Fruit fly (Drosophila melanogaster) whole organism, embryonic: ENCODE data around the gene heph.

Experiments used
- Ada2b ChIP-seq: fragments of 200-800 bp; sonication (Bioruptor generic); IDR thresholded peaks from 2 replicates; pipeline ENCODE4 v1.3.6; 2022; ENCODE audit warnings: missing biosample characterization, missing genetic modification characterization
- Bdp1 ChIP-seq: fragments of 200-800 bp; sonication (Bioruptor generic); optimal IDR thresholded peaks from 3 replicates; lab custom pipeline; 2016; ENCODE audit warnings: missing biosample characterization, missing genetic modification characterization
- CG10267 ChIP-seq: fragments of 200-800 bp; sonication (Bioruptor generic); optimal IDR thresholded peaks from 2 replicates; lab custom pipeline; 2018; ENCODE audit warnings: missing biosample characterization, mild to moderate bottlenecking, missing genetic modification characterization, moderate library complexity
- CG10654 ChIP-seq: fragments of 200-800 bp; sonication (Bioruptor generic); optimal IDR thresholded peaks from 2 replicates; lab custom pipeline; 2016; ENCODE audit warnings: missing biosample characterization, missing genetic modification characterization
- CG15601 ChIP-seq: fragments of 200-800 bp; sonication (Bioruptor generic); optimal IDR thresholded peaks from 3 replicates; lab custom pipeline; 2019; ENCODE audit warnings: missing biosample characterization, mild to moderate bottlenecking, missing genetic modification characterization, moderate library complexity
- CG16779 ChIP-seq: fragments of 200-800 bp; sonication (Bioruptor generic); IDR thresholded peaks from 2 replicates; pipeline ENCODE4 v1.3.6; 2022; ENCODE audit warnings: missing biosample characterization, missing genetic modification characterization
- CG2129 ChIP-seq: fragments of 200-800 bp; sonication (Bioruptor generic); IDR thresholded peaks from 2 replicates; pipeline ENCODE4 v1.3.6; 2022; ENCODE audit warnings: missing biosample characterization, missing genetic modification characterization; ENCODE audit not compliant: partially characterized antibody
- CG2889 ChIP-seq: fragments of 200-800 bp; sonication (Bioruptor generic); IDR thresholded peaks from 3 replicates; pipeline ENCODE4 v1.3.6; 2022; ENCODE audit warnings: missing biosample characterization, missing genetic modification characterization
- CG32767 ChIP-seq: fragments of 200-800 bp; sonication (Bioruptor generic); IDR thresholded peaks from 2 replicates; pipeline ENCODE4 v1.3.6; 2022; ENCODE audit warnings: missing biosample characterization, missing genetic modification characterization
- CG33557 ChIP-seq: fragments of 200-800 bp; sonication (Bioruptor generic); optimal IDR thresholded peaks from 2 replicates; lab custom pipeline; 2019; ENCODE audit warnings: missing biosample characterization, mild to moderate bottlenecking, missing genetic modification characterization, moderate library complexity
- CG34422 ChIP-seq: fragments of 200-800 bp; sonication (Bioruptor generic); IDR thresholded peaks from 3 replicates; pipeline ENCODE4 v1.3.6; 2022; ENCODE audit warnings: missing biosample characterization, missing genetic modification characterization
- CG3995 ChIP-seq: fragments of 200-800 bp; sonication (Bioruptor generic); optimal IDR thresholded peaks from 3 replicates; lab custom pipeline; 2016; ENCODE audit warnings: missing biosample characterization, missing genetic modification characterization
- CG6254 ChIP-seq: fragments of 200-800 bp; sonication (Bioruptor generic); optimal IDR thresholded peaks from 3 replicates; lab custom pipeline; 2017; ENCODE audit warnings: mild to moderate bottlenecking, missing biosample characterization, missing genetic modification reagents, missing genetic modification characterization
- CG6765 ChIP-seq: fragments of 200-800 bp; sonication (Bioruptor generic); optimal IDR thresholded peaks from 3 replicates; lab custom pipeline; 2017; ENCODE audit warnings: missing biosample characterization, mild to moderate bottlenecking, missing genetic modification characterization
- CG7372 ChIP-seq: fragments of 200-800 bp; sonication (Bioruptor generic); IDR thresholded peaks from 2 replicates; pipeline ENCODE4 v1.3.6; 2022; ENCODE audit warnings: missing biosample characterization, missing genetic modification characterization
- CG7556 ChIP-seq: fragments of 200-800 bp; sonication (Bioruptor generic); optimal IDR thresholded peaks from 2 replicates; lab custom pipeline; 2017; ENCODE audit warnings: missing biosample characterization, mild to moderate bottlenecking, missing genetic modification characterization
- CG8281 ChIP-seq: fragments of 200-800 bp; sonication (Bioruptor generic); optimal IDR thresholded peaks from 2 replicates; lab custom pipeline; 2018; ENCODE audit warnings: missing biosample characterization, mild to moderate bottlenecking, missing genetic modification characterization, moderate library complexity
- CG9876 ChIP-seq: fragments of 200-800 bp; sonication (Bioruptor generic); optimal IDR thresholded peaks from 2 replicates; lab custom pipeline; 2016; ENCODE audit warnings: missing biosample characterization, missing genetic modification characterization
- CkIIα-i1 ChIP-seq: fragments of 200-800 bp; sonication (Bioruptor generic); IDR thresholded peaks from 2 replicates; pipeline ENCODE4 v1.3.6; 2022; ENCODE audit warnings: missing biosample characterization, missing genetic modification characterization
- Dip3 ChIP-seq: fragments of 200-800 bp; sonication (Bioruptor generic); optimal IDR thresholded peaks from 3 replicates; lab custom pipeline; 2016; ENCODE audit warnings: missing biosample characterization, missing genetic modification characterization
- Doc2 ChIP-seq: fragments of 200-800 bp; sonication (Bioruptor generic); IDR thresholded peaks from 2 replicates; pipeline ENCODE4 v1.3.6; 2022; ENCODE audit warnings: missing biosample characterization, missing genetic modification characterization
- H2.0 ChIP-seq: fragments of 200-800 bp; sonication (Bioruptor generic); IDR thresholded peaks from 2 replicates; pipeline ENCODE4 v1.3.6; 2022; ENCODE audit warnings: missing biosample characterization, missing genetic modification characterization
- Hey ChIP-seq: fragments of 200-800 bp; sonication (Bioruptor generic); optimal IDR thresholded peaks from 3 replicates; lab custom pipeline; 2018; ENCODE audit warnings: missing biosample characterization, mild to moderate bottlenecking, missing genetic modification characterization
- Lim3 ChIP-seq: fragments of 200-800 bp; sonication (Bioruptor generic); IDR thresholded peaks from 2 replicates; pipeline ENCODE4 v1.3.6; 2022; ENCODE audit warnings: missing biosample characterization, missing genetic modification characterization
- Max ChIP-seq: fragments of 200-800 bp; sonication (Bioruptor generic); optimal IDR thresholded peaks from 2 replicates; lab custom pipeline; 2016; ENCODE audit warnings: missing biosample characterization, mild to moderate bottlenecking, missing genetic modification characterization
- Mrtf ChIP-seq: fragments of 200-800 bp; sonication (Bioruptor generic); IDR thresholded peaks from 3 replicates; pipeline ENCODE4 v1.3.6; 2022; ENCODE audit warnings: missing biosample characterization, missing genetic modification characterization
- Spps ChIP-seq: fragments of 200-800 bp; sonication (Bioruptor generic); optimal IDR thresholded peaks from 2 replicates; lab custom pipeline; 2018; ENCODE audit warnings: missing biosample characterization, mild to moderate bottlenecking, missing genetic modification characterization
- Xrp1 ChIP-seq: fragments of 200-800 bp; sonication (Bioruptor generic); IDR thresholded peaks from 2 replicates; pipeline ENCODE4 v1.3.6; 2022; ENCODE audit warnings: missing biosample characterization, missing genetic modification characterization
- ab ChIP-seq: fragments of 200-800 bp; sonication (Bioruptor generic); optimal IDR thresholded peaks from 2 replicates; lab custom pipeline; 2016; ENCODE audit warnings: missing biosample characterization, missing genetic modification characterization
- ac ChIP-seq: fragments of 200-800 bp; sonication (Bioruptor generic); optimal IDR thresholded peaks from 3 replicates; lab custom pipeline; 2017; ENCODE audit warnings: missing biosample characterization, mild to moderate bottlenecking, missing genetic modification characterization
- bsh ChIP-seq, 2 experiments: fragments of 200-800 bp; sonication (Bioruptor generic); optimal IDR thresholded peaks; 2 replicates each; lab custom pipeline; 2017 to 2018; ENCODE audit warnings: mild to moderate bottlenecking in 2 of 2, missing biosample characterization in 2 of 2, missing genetic modification characterization in 2 of 2, moderate library complexity in 1 of 2
- cad ChIP-seq: fragments of >200 bp; optimal IDR thresholded peaks from 2 replicates; lab custom pipeline; 2017; ENCODE audit warnings: missing biosample characterization, missing genetic modification characterization
- chif ChIP-seq, 2 experiments: fragments of 200-800 bp; sonication (Bioruptor generic); optimal IDR thresholded peaks; 3 replicates each; lab custom pipeline; 2016; ENCODE audit warnings: missing biosample characterization in 2 of 2, missing genetic modification characterization in 2 of 2
- fd96Cb ChIP-seq: fragments of 200-800 bp; sonication (Bioruptor generic); optimal IDR thresholded peaks from 2 replicates; lab custom pipeline; 2018; ENCODE audit warnings: missing biosample characterization, mild to moderate bottlenecking, missing genetic modification characterization, moderate library complexity
- fru ChIP-seq: fragments of >200 bp; optimal IDR thresholded peaks from 2 replicates; lab custom pipeline; 2017
- gsb ChIP-seq: fragments of 200-800 bp; sonication (Bioruptor generic); IDR thresholded peaks from 2 replicates; pipeline ENCODE4 v1.3.6; 2022; ENCODE audit warnings: missing biosample characterization, missing genetic modification characterization
- gt ChIP-seq: fragments of 200-800 bp; sonication (Bioruptor generic); IDR thresholded peaks from 2 replicates; pipeline ENCODE4 v1.3.6; 2022; ENCODE audit warnings: missing biosample characterization, missing genetic modification characterization
- ham ChIP-seq: fragments of 200-800 bp; sonication (Bioruptor generic); IDR thresholded peaks from 2 replicates; pipeline ENCODE4 v1.3.6; 2022; ENCODE audit warnings: missing biosample characterization, missing genetic modification characterization
- inv ChIP-seq: fragments of 200-800 bp; sonication (Bioruptor generic); IDR thresholded peaks from 2 replicates; pipeline ENCODE4 v1.3.6; 2022; ENCODE audit warnings: missing biosample characterization, missing genetic modification characterization; ENCODE audit not compliant: partially characterized antibody
- lab ChIP-seq: fragments of 200-800 bp; sonication (Bioruptor generic); optimal IDR thresholded peaks from 3 replicates; lab custom pipeline; 2017; ENCODE audit warnings: missing biosample characterization, missing genetic modification characterization, mild to moderate bottlenecking, moderate library complexity, missing genetic modification reagents
- luna ChIP-seq: fragments of 200-800 bp; sonication (Bioruptor generic); optimal IDR thresholded peaks from 2 replicates; lab custom pipeline; 2016; ENCODE audit warnings: missing biosample characterization, missing genetic modification characterization
- nerfin-2 ChIP-seq: fragments of 200-800 bp; sonication (Bioruptor generic); IDR thresholded peaks from 2 replicates; pipeline ENCODE4 v1.3.6; 2022; ENCODE audit warnings: missing biosample characterization, missing genetic modification characterization; ENCODE audit not compliant: partially characterized antibody
- psq ChIP-seq: fragments of 200-800 bp; sonication (Bioruptor generic); optimal IDR thresholded peaks from 2 replicates; lab custom pipeline; 2017; ENCODE audit warnings: missing biosample characterization, missing genetic modification characterization
- rib ChIP-seq: fragments of 200-800 bp; sonication (Bioruptor generic); IDR thresholded peaks from 2 replicates; pipeline ENCODE4 v1.3.6; 2022; ENCODE audit warnings: missing biosample characterization, missing genetic modification characterization
- sc ChIP-seq, 3 experiments: fragments of >200 bp in 2 of 3; fragments of 200-800 bp in 1 of 3; sonication (Bioruptor generic) in 1 of 3; optimal IDR thresholded peaks; 2 replicates in 2 of 3; 3 replicates in 1 of 3; lab custom pipeline; 2017; ENCODE audit warnings: mild to moderate bottlenecking in 1 of 3, missing biosample characterization in 1 of 3, missing genetic modification characterization in 1 of 3, missing genetic modification reagents in 1 of 3
- sens-2 ChIP-seq: fragments of 200-800 bp; sonication (Bioruptor generic); IDR thresholded peaks from 2 replicates; pipeline ENCODE4 v1.3.6; 2022; ENCODE audit warnings: missing biosample characterization, missing genetic modification characterization
- slp2 ChIP-seq: fragments of 200-800 bp; sonication (Bioruptor generic); optimal IDR thresholded peaks from 2 replicates; lab custom pipeline; 2016; ENCODE audit warnings: missing biosample characterization, missing genetic modification characterization
- sob ChIP-seq: fragments of 200-800 bp; sonication (Bioruptor generic); IDR thresholded peaks from 2 replicates; pipeline ENCODE4 v1.3.6; 2022; ENCODE audit warnings: missing biosample characterization, missing genetic modification characterization
- tin ChIP-seq: fragments of 200-800 bp; sonication (Bioruptor generic); optimal IDR thresholded peaks from 3 replicates; lab custom pipeline; 2016; ENCODE audit warnings: missing biosample characterization, missing genetic modification characterization
- ttk ChIP-seq: fragments of 200-800 bp; sonication (Bioruptor generic); IDR thresholded peaks from 2 replicates; pipeline ENCODE4 v2.1.2; 2022; ENCODE audit warnings: missing biosample characterization, missing genetic modification characterization
- yki ChIP-seq: fragments of >200 bp; optimal IDR thresholded peaks from 3 replicates; lab custom pipeline; 2018
- zfh2 ChIP-seq: fragments of 200-800 bp; sonication (Bioruptor generic); optimal IDR thresholded peaks from 2 replicates; lab custom pipeline; 2016; ENCODE audit warnings: missing biosample characterization, missing genetic modification characterization

The heph gene

DNA sequence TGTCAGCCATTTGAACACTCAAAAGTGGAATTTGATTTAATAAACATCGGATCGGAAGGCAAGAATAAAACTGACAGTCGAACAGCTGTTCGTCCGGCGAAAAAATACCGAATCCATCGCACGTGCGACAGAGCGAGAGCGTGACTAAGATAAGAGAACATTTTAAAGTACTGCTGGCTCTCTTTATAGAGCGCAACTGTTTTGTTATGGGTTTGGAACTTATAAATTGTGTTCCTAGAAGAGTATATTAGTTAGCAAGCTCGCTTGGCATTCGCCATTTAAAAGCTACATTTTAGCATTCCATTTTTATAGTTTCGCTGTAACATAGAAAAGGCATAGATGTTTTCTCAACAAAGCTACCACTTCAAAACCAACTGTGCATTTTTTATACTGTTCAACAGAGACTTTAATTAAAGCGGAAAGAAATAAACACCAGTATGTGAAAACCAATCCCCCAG lies 205.2 kb downstream of the heph start, which contains the start of gene Rift (continued):
- TF ChIP-seq CkIIα-i1 (no peak), CG2889 (GFP tag; lab: Robert Waterston, UW) (no peak), CG34422 (GFP tag; lab: Robert Waterston, UW) (peak; percentile 55; the same call in 1 of the 3 replicates), inv (GFP tag; lab: Robert Waterston, UW) (no peak), bsh (GFP tag; optimal IDR thresholded peaks at IDR 0.05; lab: Kevin White, UChicago) (peak; percentile 35 to 42), tin (GFP tag; lab: Kevin White, UChicago) (no peak), Bdp1 (GFP tag; lab: Kevin White, UChicago) (no peak), ac (GFP tag; lab: Kevin White, UChicago) (no peak), CG9876 (GFP tag; lab: Kevin White, UChicago) (no peak), sob (GFP tag; lab: Robert Waterston, UW) (0 out of 2 replicates have a peak, but pooled peaks have one; percentile 43), chif (GFP tag; optimal IDR thresholded peaks at IDR 0.05; lab: Kevin White, UChicago) (no peak), CG6765 (GFP tag; lab: Kevin White, UChicago) (no peak), gsb (GFP tag; lab: Robert Waterston, UW) (no peak), CG7556 (GFP tag; lab: Kevin White, UChicago) (peak; percentile 37), psq (GFP tag; lab: Kevin White, UChicago) (no peak), zfh2 (GFP tag; lab: Kevin White, UChicago) (peak; percentile 18), fru (lab: Kevin White, UChicago) (no peak), sens-2 (GFP tag; lab: Robert Waterston, UW) (no peak), gt (GFP tag; lab: Robert Waterston, UW) (peak; percentile 19; the same call in 1 of the 2 replicates), rib (GFP tag; lab: Robert Waterston, UW) (no peak), lab (peak; percentile 70), CG2129 (GFP tag; lab: Robert Waterston, UW) (no peak), luna (GFP tag; lab: Kevin White, UChicago) (no peak), sc (optimal IDR thresholded peaks at IDR 0.05; lab: Kevin White, UChicago) (no peak), sc (GFP tag; optimal IDR thresholded peaks at IDR 0.05; lab: Kevin White, UChicago) (no peak), CG8281 (tag; lab: Kevin White, UChicago) (no peak), Lim3 (no peak), CG16779 (peak; percentile 67; the same call in 1 of the 2 replicates), slp2 (GFP tag; lab: Kevin White, UChicago) (no peak), ab (no peak), ham (GFP tag; lab: Robert Waterston, UW) (no peak), yki (lab: Kevin White, UChicago) (no peak), fd96Cb (tag; lab: Kevin White, UChicago) (no peak), Ada2b (GFP tag; lab: Robert Waterston, UW) (peak; percentile 37; the same call in 1 of the 2 replicates), cad (GFP tag; lab: Kevin White, UChicago) (no peak), CG33557 (GFP tag; lab: Kevin White, UChicago) (no peak), CG3995 (GFP tag; lab: Kevin White, UChicago) (no peak), CG10267 (tag; lab: Kevin White, UChicago) (peak; percentile 30), Mrtf (GFP tag; lab: Robert Waterston, UW) (no peak), nerfin-2 (GFP tag; lab: Robert Waterston, UW) (no peak), CG10654 (GFP tag; lab: Kevin White, UChicago) (no peak), Max (no peak), CG6254 (no peak), Hey (tag; lab: Kevin White, UChicago) (no peak), Doc2 (GFP tag; lab: Robert Waterston, UW) (no peak), Spps (tag; lab: Kevin White, UChicago) (no peak), CG7372 (no peak), CG32767 (GFP tag; lab: Robert Waterston, UW) (no peak), H2.0 (GFP tag; lab: Robert Waterston, UW) (no peak), Dip3 (GFP tag; lab: Kevin White, UChicago) (no peak), Xrp1 (GFP tag; lab: Robert Waterston, UW) (peak; percentile 53; the same call in 1 of the 2 replicates), ttk (GFP tag; lab: Robert Waterston, UW) (no peak), CG15601 (tag; lab: Kevin White, UChicago) (no peak)
